Worm (Caenorhabditis elegans) whole organism, L2 larva: Measurements from ENCODE around the gene C14A6.13.

Source experiments
- C34F6.9 ChIP-seq: fragments of 150-350 bp; optimal IDR thresholded peaks from 2 replicates; lab custom pipeline; 2014; ENCODE audit warnings: missing biosample characterization, missing genetic modification characterization
- F13H6.1 ChIP-seq: sonication (generic microtip); optimal IDR thresholded peaks from 2 replicates; lab custom pipeline; 2016; ENCODE audit warnings: missing genetic modification characterization, missing compliant biosample characterization
- R02D3.7 ChIP-seq: fragments of 150-350 bp; optimal IDR thresholded peaks from 2 replicates; lab custom pipeline; 2014; ENCODE audit warnings: missing biosample characterization, missing genetic modification characterization
- Y55F3AM.14 ChIP-seq: fragments of 200-800 bp; sonication (Bioruptor generic); optimal IDR thresholded peaks from 2 replicates; lab custom pipeline; 2018; ENCODE audit warnings: mild to moderate bottlenecking, missing genetic modification characterization, missing compliant biosample characterization
- ZK546.5 ChIP-seq: sonication (generic microtip); optimal IDR thresholded peaks from 2 replicates; lab custom pipeline; 2017; ENCODE audit warnings: missing biosample characterization, missing genetic modification characterization
- aly-2 ChIP-seq: fragments of 150-350 bp; optimal IDR thresholded peaks from 2 replicates; lab custom pipeline; 2014; ENCODE audit warnings: missing biosample characterization, missing genetic modification characterization
- blmp-1 ChIP-seq: sonication (generic microtip); optimal IDR thresholded peaks from 2 replicates; lab custom pipeline; 2017; ENCODE audit warnings: missing genetic modification characterization, mild to moderate bottlenecking, missing compliant biosample characterization, antibody characterized with exemption, moderate library complexity; ENCODE audit not compliant: insufficient read depth
- crh-2 ChIP-seq: sonication (generic microtip); optimal IDR thresholded peaks from 2 replicates; lab custom pipeline; 2017; ENCODE audit warnings: missing biosample characterization, missing genetic modification characterization
- dmd-4 ChIP-seq: sonication (generic microtip); optimal IDR thresholded peaks from 2 replicates; lab custom pipeline; 2017; ENCODE audit warnings: missing biosample characterization, missing genetic modification characterization
- egl-27 ChIP-seq: sonication (generic microtip); optimal IDR thresholded peaks from 3 replicates; lab custom pipeline; 2017; ENCODE audit warnings: missing biosample characterization, missing genetic modification reagents, missing genetic modification characterization
- elt-1 ChIP-seq: fragments of 150-350 bp; optimal IDR thresholded peaks from 2 replicates; lab custom pipeline; 2014; ENCODE audit warnings: missing biosample characterization, missing genetic modification characterization
- elt-3 ChIP-seq: sonication (generic microtip); optimal IDR thresholded peaks from 2 replicates; lab custom pipeline; 2017; ENCODE audit warnings: missing biosample characterization, missing genetic modification characterization
- fos-1 ChIP-seq: fragments of 150-350 bp; optimal IDR thresholded peaks from 2 replicates; lab custom pipeline; 2014; ENCODE audit warnings: missing biosample characterization, missing genetic modification characterization
- gmeb-1 ChIP-seq: fragments of 150-350 bp; optimal IDR thresholded peaks from 2 replicates; lab custom pipeline; 2014; ENCODE audit warnings: missing biosample characterization, missing genetic modification characterization
- lin-13 ChIP-seq: fragments of 150-350 bp; optimal IDR thresholded peaks from 2 replicates; lab custom pipeline; 2014; ENCODE audit warnings: missing biosample characterization, missing genetic modification reagents, missing genetic modification characterization
- lin-39 ChIP-seq: fragments of 150-350 bp; optimal IDR thresholded peaks from 2 replicates; lab custom pipeline; 2014; ENCODE audit warnings: missing biosample characterization, missing genetic modification reagents, missing genetic modification characterization
- lsy-2 ChIP-seq, 2 experiments: fragments of 150-350 bp in 1 of 2; sonication (generic microtip) in 1 of 2; optimal IDR thresholded peaks; 2 replicates each; lab custom pipeline; 2014 to 2017; ENCODE audit warnings: missing biosample characterization in 2 of 2, missing genetic modification characterization in 2 of 2
- mab-5 ChIP-seq: fragments of 150-350 bp; optimal IDR thresholded peaks from 2 replicates; lab custom pipeline; 2014; ENCODE audit warnings: missing biosample characterization, missing genetic modification characterization
- mbf-1 ChIP-seq: sonication (generic microtip); optimal IDR thresholded peaks from 2 replicates; lab custom pipeline; 2017; ENCODE audit warnings: missing biosample characterization, missing genetic modification characterization
- nhr-10 ChIP-seq: sonication (generic microtip); optimal IDR thresholded peaks from 2 replicates; lab custom pipeline; 2017; ENCODE audit warnings: missing biosample characterization, missing genetic modification characterization
- nhr-11 ChIP-seq: fragments of 150-350 bp; optimal IDR thresholded peaks from 2 replicates; lab custom pipeline; 2014; ENCODE audit warnings: missing biosample characterization, missing genetic modification characterization
- nhr-12 ChIP-seq: fragments of 150-350 bp; optimal IDR thresholded peaks from 2 replicates; lab custom pipeline; 2014; ENCODE audit warnings: missing biosample characterization, missing genetic modification characterization
- nhr-129 ChIP-seq: fragments of 150-350 bp; optimal IDR thresholded peaks from 2 replicates; lab custom pipeline; 2014; ENCODE audit warnings: missing biosample characterization, missing genetic modification characterization
- nhr-21 ChIP-seq: fragments of 150-350 bp; optimal IDR thresholded peaks from 2 replicates; lab custom pipeline; 2014; ENCODE audit warnings: missing biosample characterization, missing genetic modification characterization
- nhr-237 ChIP-seq: fragments of 150-350 bp; optimal IDR thresholded peaks from 2 replicates; lab custom pipeline; 2014; ENCODE audit warnings: missing biosample characterization, missing genetic modification characterization
- nhr-6 ChIP-seq: fragments of 150-350 bp; optimal IDR thresholded peaks from 2 replicates; lab custom pipeline; 2014; ENCODE audit warnings: missing biosample characterization, missing genetic modification characterization
- nhr-77 ChIP-seq: fragments of 150-350 bp; optimal IDR thresholded peaks from 2 replicates; lab custom pipeline; 2014; ENCODE audit warnings: missing biosample characterization, missing genetic modification characterization
- peb-1 ChIP-seq: fragments of 150-350 bp; optimal IDR thresholded peaks from 2 replicates; lab custom pipeline; 2014; ENCODE audit warnings: missing biosample characterization, missing genetic modification characterization
- sem-4 ChIP-seq: fragments of 150-350 bp; optimal IDR thresholded peaks from 2 replicates; lab custom pipeline; 2014; ENCODE audit warnings: missing biosample characterization, missing genetic modification reagents, missing genetic modification characterization
- snpc-4 ChIP-seq: fragments of 150-350 bp; optimal IDR thresholded peaks from 2 replicates; lab custom pipeline; 2014; ENCODE audit warnings: missing biosample characterization, missing genetic modification characterization
- unc-39 ChIP-seq: fragments of 150-350 bp; optimal IDR thresholded peaks from 2 replicates; lab custom pipeline; 2014; ENCODE audit warnings: missing biosample characterization, missing genetic modification characterization
- unc-55 ChIP-seq: fragments of 150-350 bp; sonication (generic microtip); optimal IDR thresholded peaks from 3 replicates; lab custom pipeline; 2014; ENCODE audit warnings: missing biosample characterization, missing genetic modification reagents, missing genetic modification characterization
- unc-62 ChIP-seq: fragments of 150-350 bp; optimal IDR thresholded peaks from 2 replicates; lab custom pipeline; 2014; ENCODE audit warnings: missing biosample characterization, missing genetic modification reagents, missing genetic modification characterization
- zag-1 ChIP-seq: fragments of 150-350 bp; optimal IDR thresholded peaks from 2 replicates; lab custom pipeline; 2014; ENCODE audit warnings: missing biosample characterization, missing genetic modification characterization
- ztf-1 ChIP-seq: fragments of 200-800 bp; sonication (Bioruptor generic); conservative IDR thresholded peaks from 2 replicates; pipeline ENCODE4 v1.3.6; 2022; ENCODE audit warnings: missing genetic modification characterization, missing compliant biosample characterization
- ztf-11 ChIP-seq: sonication (generic microtip); optimal IDR thresholded peaks from 2 replicates; lab custom pipeline; 2017; ENCODE audit warnings: missing biosample characterization, missing genetic modification characterization
- ztf-4 ChIP-seq: fragments of 150-350 bp; optimal IDR thresholded peaks from 2 replicates; lab custom pipeline; 2014; ENCODE audit warnings: missing biosample characterization, missing genetic modification characterization

C14A6.13 gene

ce11 chrV:18167161-18167560, 6.0 kb upstream of the C14A6.13 start, which contains the start of gene C14A6.6:
Gene C14A6.6 (minus strand): TSS chrV:18167261.
- TF ChIP-seq unc-39 (no peak), egl-27 (tag; lab: Kevin White, UChicago) (no peak), aly-2 (tag; lab: Kevin White, UChicago) (no peak), unc-55 (GFP tag; lab: Kevin White, UChicago) (no peak), mbf-1 (tag; lab: Kevin White, UChicago) (no peak)

DNA sequence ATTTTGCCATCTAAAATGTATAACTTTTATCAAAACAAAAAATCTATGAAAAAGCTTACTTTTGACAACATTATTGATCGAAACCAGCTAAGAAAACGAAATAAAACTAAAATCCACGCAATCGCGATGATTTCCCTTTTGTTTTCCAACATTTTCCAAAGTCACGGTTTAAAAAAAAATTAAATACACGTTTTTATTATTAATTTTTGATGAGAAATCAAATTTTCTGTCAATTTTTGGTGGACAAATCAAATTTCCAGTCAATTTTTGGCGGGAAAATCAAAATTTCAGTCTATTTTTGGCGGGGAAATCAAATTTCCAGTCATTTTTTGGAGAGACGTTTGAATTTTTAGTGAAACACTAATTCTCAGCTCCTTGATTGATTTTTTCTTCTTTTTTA, 3.6 kb upstream of the C14A6.13 start, which contains the start of gene C14A6.5:
C14A6.5 (minus strand) TSS at position 101 of the 400 bp plus-strand sequence.
- TF ChIP-seq nhr-12 (tag; lab: Kevin White, UChicago), result no peak
- TF ChIP-seq mbf-1 (tag; lab: Kevin White, UChicago), result no peak
- TF ChIP-seq nhr-10 (tag; lab: Kevin White, UChicago), result no peak
- no peak for TF ChIP-seq R02D3.7 (tag; lab: Kevin White, UChicago)
- TF ChIP-seq nhr-11 (tag; lab: Kevin White, UChicago), result no peak
- TF ChIP-seq zag-1 (tag; lab: Kevin White, UChicago), result no peak
- no peak for TF ChIP-seq blmp-1
- no peak for TF ChIP-seq F13H6.1 (tag; lab: Kevin White, UChicago)
- TF ChIP-seq lsy-2 (tag; optimal IDR thresholded peaks at IDR 0.05; lab: Kevin White, UChicago), result no peak
- TF ChIP-seq elt-1 (tag; lab: Kevin White, UChicago), result no peak
- no peak for TF ChIP-seq nhr-21 (tag; lab: Kevin White, UChicago)
- TF ChIP-seq lin-39 (tag; lab: Kevin White, UChicago), result no peak
- no peak for TF ChIP-seq ztf-4 (tag; lab: Kevin White, UChicago)
- no peak for TF ChIP-seq nhr-129
- no peak for TF ChIP-seq fos-1 (tag; lab: Kevin White, UChicago)
- TF ChIP-seq egl-27 (tag; lab: Kevin White, UChicago), result no peak
- no peak for TF ChIP-seq dmd-4 (tag; lab: Kevin White, UChicago)
- TF ChIP-seq ztf-11 (tag; lab: Kevin White, UChicago), result no peak

- TF ChIP-seq gmeb-1 (tag; lab: Kevin White, UChicago) (no peak), nhr-77 (tag; lab: Kevin White, UChicago) (no peak), F13H6.1 (tag; lab: Kevin White, UChicago) (no peak), mab-5 (tag; lab: Kevin White, UChicago) (no peak), R02D3.7 (tag; lab: Kevin White, UChicago) (no peak), nhr-6 (no peak), C34F6.9 (tag; lab: Kevin White, UChicago) (no peak), nhr-11 (tag; lab: Kevin White, UChicago) (no peak), nhr-10 (tag; lab: Kevin White, UChicago) (no peak), unc-55 (GFP tag; lab: Kevin White, UChicago) (no peak), lin-39 (tag; lab: Kevin White, UChicago) (no peak), elt-3 (no peak), ztf-1 (GFP tag; lab: Robert Waterston, UW) (no peak), ZK546.5 (tag; lab: Kevin White, UChicago) (no peak), nhr-237 (no peak), dmd-4 (tag; lab: Kevin White, UChicago) (no peak), lin-13 (GFP tag; lab: Kevin White, UChicago) (no peak), nhr-129 (no peak), lsy-2 (tag; optimal IDR thresholded peaks at IDR 0.05; lab: Kevin White, UChicago) (no peak)
Measured at ce11 chrV:18163434-18163833, 2.3 kb upstream of the C14A6.13 start.

ce11 chrV:18162568-18162967, 1.4 kb upstream of the C14A6.13 start, which contains the start of gene C14A6.12:
Gene C14A6.12 (minus strand): TSS chrV:18162668.
- TF ChIP-seq mab-5 (tag; lab: Kevin White, UChicago) (no peak), peb-1 (tag; lab: Kevin White, UChicago) (no peak), unc-62 (GFP tag; lab: Kevin White, UChicago) (no peak), snpc-4 (tag; lab: Kevin White, UChicago) (no peak), Y55F3AM.14 (no peak), mbf-1 (tag; lab: Kevin White, UChicago) (no peak), crh-2 (tag; lab: Kevin White, UChicago) (no peak), lin-39 (tag; lab: Kevin White, UChicago) (no peak), ZK546.5 (tag; lab: Kevin White, UChicago) (no peak), R02D3.7 (tag; lab: Kevin White, UChicago) (no peak), sem-4 (tag; lab: Kevin White, UChicago) (no peak), aly-2 (tag; lab: Kevin White, UChicago) (no peak), egl-27 (tag; lab: Kevin White, UChicago) (no peak)
